Worm (Caenorhabditis elegans) whole organism, mixed stage, embryonic: ENCODE data around the gene Y37H2A.10.

Experiments
- bed-3 ChIP-seq: fragments of 200-800 bp; sonication (Bioruptor generic); optimal IDR thresholded peaks from 3 replicates; lab custom pipeline; 2018; ENCODE audit warnings: mild to moderate bottlenecking, missing genetic modification characterization, moderate library complexity, missing compliant biosample characterization
- blmp-1 ChIP-seq: fragments of 150-350 bp; optimal IDR thresholded peaks from 2 replicates; lab custom pipeline; 2014; ENCODE audit warnings: missing biosample characterization, missing genetic modification characterization
- ceh-39 ChIP-seq: fragments of 150-350 bp; optimal IDR thresholded peaks from 2 replicates; lab custom pipeline; 2014; ENCODE audit warnings: missing biosample characterization, missing genetic modification characterization
- ceh-83 ChIP-seq: fragments of 200-800 bp; sonication (Bioruptor generic); optimal IDR thresholded peaks from 2 replicates; lab custom pipeline; 2018; ENCODE audit warnings: mild to moderate bottlenecking, missing genetic modification characterization, missing compliant biosample characterization
- ces-1 ChIP-seq: fragments of 150-350 bp; optimal IDR thresholded peaks from 2 replicates; lab custom pipeline; 2014; ENCODE audit warnings: missing biosample characterization, missing genetic modification reagents, missing genetic modification characterization
- cnd-1 ChIP-seq: fragments of 200-800 bp; sonication (Bioruptor generic); optimal IDR thresholded peaks from 2 replicates; lab custom pipeline; 2018; ENCODE audit warnings: mild to moderate bottlenecking, missing genetic modification characterization, missing compliant biosample characterization
- drap-1 ChIP-seq: fragments of 200-800 bp; sonication (Bioruptor generic); optimal IDR thresholded peaks from 3 replicates; lab custom pipeline; 2018; ENCODE audit warnings: mild to moderate bottlenecking, missing genetic modification characterization, missing compliant biosample characterization
- elt-1 ChIP-seq: sonication (generic microtip); optimal IDR thresholded peaks from 2 replicates; lab custom pipeline; 2017; ENCODE audit warnings: missing genetic modification characterization, mild to moderate bottlenecking, missing compliant biosample characterization, antibody characterized with exemption, moderate library complexity, borderline replicate concordance; ENCODE audit not compliant: insufficient read depth
- elt-3 ChIP-seq: fragments of 150-350 bp; optimal IDR thresholded peaks from 2 replicates; lab custom pipeline; 2014; ENCODE audit warnings: missing biosample characterization, missing genetic modification characterization
- flh-1 ChIP-seq: fragments of 200-800 bp; sonication (Bioruptor generic); optimal IDR thresholded peaks from 2 replicates; lab custom pipeline; 2018; ENCODE audit warnings: mild to moderate bottlenecking, missing genetic modification characterization, moderate library complexity, missing compliant biosample characterization
- ham-2 ChIP-seq: fragments of 200-800 bp; sonication (Bioruptor generic); optimal IDR thresholded peaks from 2 replicates; lab custom pipeline; 2018; ENCODE audit warnings: mild to moderate bottlenecking, missing genetic modification characterization, missing compliant biosample characterization
- hlh-1 ChIP-seq: fragments of 150-350 bp; optimal IDR thresholded peaks from 2 replicates; lab custom pipeline; 2014; ENCODE audit warnings: missing biosample characterization, missing genetic modification reagents, missing genetic modification characterization
- lin-13 ChIP-seq: fragments of 150-350 bp; optimal IDR thresholded peaks from 2 replicates; lab custom pipeline; 2014; ENCODE audit warnings: missing biosample characterization, missing genetic modification characterization
- lin-32 ChIP-seq: fragments of 200-800 bp; sonication (Bioruptor generic); optimal IDR thresholded peaks from 2 replicates; lab custom pipeline; 2018; ENCODE audit warnings: mild to moderate bottlenecking, missing genetic modification characterization, missing compliant biosample characterization
- lsy-2 ChIP-seq: fragments of 150-350 bp; optimal IDR thresholded peaks from 2 replicates; lab custom pipeline; 2014; ENCODE audit warnings: missing biosample characterization, missing genetic modification characterization
- mep-1 ChIP-seq: fragments of 150-350 bp; optimal IDR thresholded peaks from 2 replicates; lab custom pipeline; 2017; ENCODE audit warnings: missing biosample characterization, missing genetic modification reagents, missing genetic modification characterization, inconsistent platforms
- mls-2 ChIP-seq: sonication (generic microtip); optimal IDR thresholded peaks from 2 replicates; lab custom pipeline; 2016; ENCODE audit warnings: mild to moderate bottlenecking, missing genetic modification characterization, moderate library complexity, missing compliant biosample characterization
- nhr-12 ChIP-seq: fragments of 150-350 bp; optimal IDR thresholded peaks from 2 replicates; lab custom pipeline; 2014; ENCODE audit warnings: missing biosample characterization, missing genetic modification characterization
- nhr-2 ChIP-seq: fragments of 150-350 bp; optimal IDR thresholded peaks from 2 replicates; lab custom pipeline; 2014; ENCODE audit warnings: missing biosample characterization, missing genetic modification characterization
- nhr-237 ChIP-seq: fragments of 150-350 bp; optimal IDR thresholded peaks from 2 replicates; lab custom pipeline; 2014; ENCODE audit warnings: missing biosample characterization, missing genetic modification characterization
- nhr-28 ChIP-seq: fragments of 150-350 bp; optimal IDR thresholded peaks from 2 replicates; lab custom pipeline; 2014; ENCODE audit warnings: missing biosample characterization, missing genetic modification characterization
- nhr-76 ChIP-seq: sonication (generic microtip); optimal IDR thresholded peaks from 2 replicates; lab custom pipeline; 2017; ENCODE audit warnings: missing biosample characterization, missing genetic modification characterization
- pha-4 ChIP-seq: fragments of 150-350 bp; optimal IDR thresholded peaks from 2 replicates; lab custom pipeline; 2018; ENCODE audit warnings: missing biosample characterization, missing genetic modification reagents, missing genetic modification characterization
- sem-2 ChIP-seq: fragments of 200-800 bp; sonication (Bioruptor generic); optimal IDR thresholded peaks from 2 replicates; lab custom pipeline; 2018; ENCODE audit warnings: mild to moderate bottlenecking, missing genetic modification characterization, missing compliant biosample characterization
- snpc-4 ChIP-seq: fragments of 150-350 bp; optimal IDR thresholded peaks from 2 replicates; lab custom pipeline; 2014; ENCODE audit warnings: missing biosample characterization, missing genetic modification characterization
- sptf-1 ChIP-seq: sonication (generic microtip); optimal IDR thresholded peaks from 2 replicates; lab custom pipeline; 2017; ENCODE audit warnings: mild to moderate bottlenecking, missing genetic modification characterization, moderate library complexity, missing compliant biosample characterization
- tbx-8 ChIP-seq: fragments of 200-800 bp; sonication (Bioruptor generic); optimal IDR thresholded peaks from 2 replicates; lab custom pipeline; 2018; ENCODE audit warnings: mild to moderate bottlenecking, missing genetic modification characterization, moderate library complexity, missing compliant biosample characterization
- unc-39 ChIP-seq: fragments of 150-350 bp; optimal IDR thresholded peaks from 2 replicates; lab custom pipeline; 2014; ENCODE audit warnings: missing biosample characterization, missing genetic modification characterization
- unc-62 ChIP-seq: fragments of 150-350 bp; optimal IDR thresholded peaks from 2 replicates; lab custom pipeline; 2014; ENCODE audit warnings: missing biosample characterization, missing genetic modification reagents, missing genetic modification characterization
- zip-8 ChIP-seq: fragments of 150-350 bp; optimal IDR thresholded peaks from 2 replicates; lab custom pipeline; 2014; ENCODE audit warnings: missing biosample characterization, missing genetic modification characterization
- ztf-11 ChIP-seq: fragments of 150-350 bp; optimal IDR thresholded peaks from 2 replicates; lab custom pipeline; 2014; ENCODE audit warnings: missing biosample characterization, missing genetic modification characterization

Y37H2A.10 gene

DNA sequence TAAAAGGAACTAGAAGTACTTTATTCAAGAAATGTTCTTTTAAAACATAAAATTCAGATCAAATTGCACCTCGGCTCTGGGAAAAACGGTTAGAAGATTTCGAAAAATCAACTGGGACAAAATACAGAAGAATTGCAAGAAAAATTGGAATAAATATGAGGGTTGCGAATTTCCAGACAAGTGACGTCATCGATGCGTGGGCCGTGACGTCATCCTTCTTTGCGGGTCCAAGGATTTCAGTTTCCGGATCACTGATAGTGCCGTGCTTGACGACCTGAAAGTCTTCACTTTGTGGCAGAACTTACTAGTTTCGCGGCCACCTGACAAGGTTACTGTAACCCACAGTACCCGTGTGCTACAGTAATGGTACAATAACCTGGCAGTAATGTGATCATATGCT, 24.6 kb downstream of the Y37H2A.10 start:
- TF ChIP-seq pha-4 (tag; lab: Kevin White, UChicago) (no peak), flh-1 (GFP tag; lab: Kevin White, UChicago) (no peak), zip-8 (tag; lab: Kevin White, UChicago) (peak; percentile 96), mep-1 (tag; lab: Kevin White, UChicago) (no peak), lsy-2 (tag; lab: Kevin White, UChicago) (no peak)

ce11 chrV:18164758-18165157, 26.0 kb downstream of the Y37H2A.10 start, which contains the start of gene C14A6.5:
C14A6.5 (minus strand) TSS chrV:18164858.
- no peak for TF ChIP-seq mls-2 (tag; lab: Kevin White, UChicago)
- no peak for TF ChIP-seq hlh-1
- no peak for TF ChIP-seq sptf-1 (tag; lab: Kevin White, UChicago)
- TF ChIP-seq ham-2 = no peak
- TF ChIP-seq lin-32 = no peak
- TF ChIP-seq nhr-12 (tag; lab: Kevin White, UChicago) = no peak
- no peak for TF ChIP-seq lin-13 (tag; lab: Kevin White, UChicago)
- no peak for TF ChIP-seq ceh-83 (GFP tag; lab: Kevin White, UChicago)
- no peak for TF ChIP-seq lsy-2 (tag; lab: Kevin White, UChicago)
- TF ChIP-seq drap-1 = no peak
- TF ChIP-seq snpc-4 (tag; lab: Kevin White, UChicago) = no peak
- TF ChIP-seq nhr-76 (tag; lab: Kevin White, UChicago) = no peak
- no peak for TF ChIP-seq mep-1 (tag; lab: Kevin White, UChicago)
- TF ChIP-seq elt-1 (tag; lab: Kevin White, UChicago) = no peak
- no peak for TF ChIP-seq sem-2 (GFP tag; lab: Kevin White, UChicago)
- no peak for TF ChIP-seq unc-62 (GFP tag; lab: Kevin White, UChicago)
- no peak for TF ChIP-seq tbx-8 (GFP tag; lab: Kevin White, UChicago)
- TF ChIP-seq blmp-1 (tag; lab: Kevin White, UChicago) = no peak

DNA sequence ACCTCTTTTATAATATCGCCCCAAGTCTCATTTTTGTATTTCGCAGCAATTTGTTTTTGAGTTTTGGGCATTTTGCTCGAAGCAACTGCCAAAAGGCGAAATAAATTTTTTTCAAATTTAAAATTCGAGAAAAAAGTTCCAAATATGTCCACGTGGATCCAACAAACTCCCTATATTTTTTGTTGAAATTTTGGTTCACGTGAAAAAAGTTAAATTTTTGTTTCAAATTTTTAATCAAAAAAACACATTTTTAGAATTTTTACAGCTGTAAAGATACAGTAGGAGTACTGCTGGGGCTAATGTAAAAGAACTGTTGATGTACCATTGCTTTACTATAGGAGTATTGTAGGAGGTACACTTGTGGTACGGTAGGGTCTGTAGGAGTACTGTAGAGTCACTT, 28.4 kb downstream of the Y37H2A.10 start, which contains the start of gene C14A6.6:
TSS of gene C14A6.6 (minus strand) at position 101 of the 400 bp plus-strand sequence.
- TF ChIP-seq sem-2 (GFP tag; lab: Kevin White, UChicago) = no peak
- TF ChIP-seq elt-3 = no peak
- no peak for TF ChIP-seq ztf-11 (tag; lab: Kevin White, UChicago)
- no peak for TF ChIP-seq snpc-4 (tag; lab: Kevin White, UChicago)
- TF ChIP-seq ces-1 (GFP tag; lab: Kevin White, UChicago) = no peak

DNA sequence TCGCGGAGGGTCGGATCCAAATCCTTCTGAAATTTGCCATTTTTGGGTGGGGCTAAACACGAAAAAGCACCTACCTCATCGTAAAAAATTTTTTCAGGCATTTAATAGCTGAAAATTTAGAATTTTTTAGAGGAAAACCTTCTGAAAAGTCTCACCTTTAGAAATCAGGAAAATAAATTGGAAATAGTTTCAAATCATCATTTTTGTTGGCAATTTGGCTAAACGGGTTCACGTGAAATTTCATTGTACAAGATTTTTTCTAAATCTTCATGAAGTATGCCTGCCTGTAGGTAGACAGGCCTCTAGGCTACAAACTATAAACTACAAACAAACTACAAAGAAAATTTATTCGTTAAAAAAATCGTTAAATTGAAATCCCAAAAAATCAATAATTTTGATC, 29.5 kb downstream of the Y37H2A.10 start, which contains the start of gene C14A6.7:
TSS of gene C14A6.7 (minus strand) at position 101 of the 400 bp plus-strand sequence.
- TF ChIP-seq drap-1 = no peak

- no peak for TF ChIP-seq lin-32
- TF ChIP-seq elt-1 (tag; lab: Kevin White, UChicago) = no peak
- no peak for TF ChIP-seq nhr-2 (tag; lab: Kevin White, UChicago)
- TF ChIP-seq ham-2 = no peak
- no peak for TF ChIP-seq nhr-76 (tag; lab: Kevin White, UChicago)
- TF ChIP-seq bed-3 (GFP tag; lab: Kevin White, UChicago) = no peak
- no peak for TF ChIP-seq mep-1 (tag; lab: Kevin White, UChicago)
- TF ChIP-seq nhr-28 = no peak
- no peak for TF ChIP-seq nhr-237 (tag; lab: Kevin White, UChicago)
- TF ChIP-seq elt-3 = no peak
- TF ChIP-seq ceh-39 (tag; lab: Kevin White, UChicago) = no peak
- no peak for TF ChIP-seq lsy-2 (tag; lab: Kevin White, UChicago)
- TF ChIP-seq, all 35 proteins: peak for 0
These were observed 32.8 kb downstream of the Y37H2A.10 start, which contains the start of gene C14A6.8 for ce11 chrV:18171568-18171967. C14A6.8 (minus strand) TSS chrV:18171668.

DNA sequence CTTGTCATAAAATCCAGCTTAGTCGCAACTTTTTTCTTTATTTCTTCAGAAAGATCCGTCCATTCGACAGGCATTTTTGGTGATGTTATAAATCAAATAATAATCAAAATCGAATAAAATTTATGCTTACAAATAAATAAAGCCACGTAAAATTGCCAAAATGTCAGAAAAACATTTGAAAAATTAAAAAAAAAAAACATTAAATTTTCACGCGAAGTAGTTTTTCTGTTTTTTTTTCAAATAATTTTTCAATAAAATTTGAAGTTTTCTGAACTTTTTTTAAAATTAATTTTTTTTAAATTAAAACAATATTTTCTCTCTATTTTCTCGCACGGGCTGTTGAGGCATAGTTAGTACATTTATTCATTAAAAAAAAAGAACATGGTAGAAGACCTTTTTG, 39.9 kb downstream of the Y37H2A.10 start, which contains the start of gene C31G12.4:
TSS of gene C31G12.4 (minus strand) at position 101 of the 400 bp plus-strand sequence.
- no peak for TF ChIP-seq cnd-1 (tag; lab: Kevin White, UChicago)
- TF ChIP-seq nhr-2 (tag; lab: Kevin White, UChicago) = no peak
- TF ChIP-seq flh-1 (GFP tag; lab: Kevin White, UChicago) = no peak
- no peak for TF ChIP-seq mls-2 (tag; lab: Kevin White, UChicago)
- TF ChIP-seq drap-1 = no peak
- no peak for TF ChIP-seq nhr-76 (tag; lab: Kevin White, UChicago)
- no peak for TF ChIP-seq unc-39
- TF ChIP-seq lin-32 = no peak
- no peak for TF ChIP-seq sptf-1 (tag; lab: Kevin White, UChicago)
- no peak for TF ChIP-seq tbx-8 (GFP tag; lab: Kevin White, UChicago)
- no peak for TF ChIP-seq ceh-83 (GFP tag; lab: Kevin White, UChicago)
- TF ChIP-seq, all 35 proteins: peak for 0
